Worm (Caenorhabditis elegans) whole organism, L3 larva: ENCODE results near the gene vha-18.

Experiments used
- ceh-28 ChIP-seq: fragments of 150-350 bp; optimal IDR thresholded peaks from 2 replicates; lab custom pipeline; 2014; ENCODE audit warnings: missing biosample characterization, missing genetic modification reagents, missing genetic modification characterization
- elt-3 ChIP-seq, 3 experiments: fragments of 150-350 bp in 1 of 3; sonication (generic microtip) in 2 of 3; optimal IDR thresholded peaks; 2 replicates in 2 of 3; 4 replicates in 1 of 3; lab custom pipeline; 2014 to 2017; ENCODE audit warnings: missing biosample characterization in 3 of 3, missing genetic modification characterization in 3 of 3
- fos-1 ChIP-seq: fragments of 150-350 bp; optimal IDR thresholded peaks from 2 replicates; lab custom pipeline; 2014; ENCODE audit warnings: missing biosample characterization, missing genetic modification characterization
- lin-39 ChIP-seq: fragments of 150-350 bp; optimal IDR thresholded peaks from 2 replicates; lab custom pipeline; 2018; ENCODE audit warnings: missing biosample characterization, missing genetic modification reagents, missing genetic modification characterization
- tbx-2 ChIP-seq: sonication (generic microtip); optimal IDR thresholded peaks from 2 replicates; lab custom pipeline; 2016; ENCODE audit warnings: mild to moderate bottlenecking, missing genetic modification characterization, missing compliant biosample characterization
- ztf-11 ChIP-seq: fragments of 150-350 bp; optimal IDR thresholded peaks from 2 replicates; lab custom pipeline; 2014; ENCODE audit warnings: missing biosample characterization, missing genetic modification characterization

DNA sequence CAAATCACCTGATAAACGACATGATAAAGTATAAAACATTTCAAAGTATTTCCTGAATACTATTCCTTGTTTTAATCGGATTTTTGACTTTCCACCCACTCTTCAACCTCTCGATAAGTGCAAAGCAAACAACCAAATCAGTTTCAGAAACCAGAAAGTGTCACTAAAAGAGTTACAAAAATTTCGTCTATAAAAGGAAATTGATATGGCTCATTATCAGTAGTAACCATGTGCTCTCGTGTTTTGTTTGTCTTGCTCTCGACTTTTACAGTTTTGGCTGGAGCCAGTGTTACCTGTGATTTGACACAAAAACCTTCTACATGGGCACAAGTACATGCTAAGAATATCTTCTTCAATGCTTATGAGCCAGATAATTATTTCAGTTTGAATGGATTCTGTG is 29.6 kb downstream of the vha-18 start, which contains the start of gene F52E1.14:
- TF ChIP-seq ceh-28 (tag; lab: Kevin White, UChicago) = no peak
- no peak for TF ChIP-seq lin-39 (tag; lab: Kevin White, UChicago)
- no peak for TF ChIP-seq fos-1
- TF ChIP-seq tbx-2 (tag; lab: Kevin White, UChicago) = no peak
- no peak for TF ChIP-seq elt-3 (tag; optimal IDR thresholded peaks at IDR 0.05; lab: Kevin White, UChicago)
- TF ChIP-seq ztf-11 (tag; lab: Kevin White, UChicago) = no peak
